Fruit fly (Drosophila melanogaster) whole organism, adult: ENCODE measurements around the gene sstn.

Experiments
- CG14711 ChIP-seq: fragments of 200-800 bp; sonication (Bioruptor generic); optimal IDR thresholded peaks from 2 replicates; lab custom pipeline; 2018; ENCODE audit warnings: missing biosample characterization, mild to moderate bottlenecking, missing genetic modification characterization, moderate library complexity
- CG5204 ChIP-seq: fragments of 200-800 bp; sonication (Bioruptor generic); optimal IDR thresholded peaks from 2 replicates; lab custom pipeline; 2016; ENCODE audit warnings: missing biosample characterization, missing genetic modification characterization
- CG7045 ChIP-seq: fragments of 200-800 bp; sonication (Bioruptor generic); optimal IDR thresholded peaks from 2 replicates; lab custom pipeline; 2017; ENCODE audit warnings: missing biosample characterization, mild to moderate bottlenecking, missing genetic modification characterization
- CG7101 ChIP-seq: fragments of 200-800 bp; sonication (Bioruptor generic); optimal IDR thresholded peaks from 2 replicates; lab custom pipeline; 2018; ENCODE audit warnings: missing biosample characterization, mild to moderate bottlenecking, missing genetic modification characterization, moderate library complexity
- Clk ChIP-seq: fragments of 200-800 bp; sonication (Bioruptor generic); optimal IDR thresholded peaks from 2 replicates; lab custom pipeline; 2017; ENCODE audit warnings: missing biosample characterization, missing genetic modification characterization
- Crg-1 ChIP-seq: fragments of 200-800 bp; sonication (Bioruptor generic); optimal IDR thresholded peaks from 2 replicates; lab custom pipeline; 2016; ENCODE audit warnings: missing biosample characterization, missing genetic modification characterization
- Hr96 ChIP-seq: fragments of 200-800 bp; sonication (Bioruptor generic); optimal IDR thresholded peaks from 2 replicates; lab custom pipeline; 2016; ENCODE audit warnings: missing biosample characterization, missing genetic modification characterization
- Mnt ChIP-seq: fragments of 200-800 bp; sonication (Bioruptor generic); optimal IDR thresholded peaks from 2 replicates; lab custom pipeline; 2016; ENCODE audit warnings: missing biosample characterization, mild to moderate bottlenecking, missing genetic modification characterization
- bab1 ChIP-seq: fragments of 200-800 bp; sonication (Bioruptor generic); optimal IDR thresholded peaks from 3 replicates; lab custom pipeline; 2019; ENCODE audit warnings: missing biosample characterization, mild to moderate bottlenecking, missing genetic modification characterization, moderate library complexity
- cic ChIP-seq: fragments of 200-800 bp; sonication (Bioruptor generic); optimal IDR thresholded peaks from 2 replicates; lab custom pipeline; 2017; ENCODE audit warnings: missing biosample characterization, mild to moderate bottlenecking, missing genetic modification characterization, moderate library complexity
- tj ChIP-seq: fragments of 200-800 bp; sonication (Bioruptor generic); optimal IDR thresholded peaks from 3 replicates; lab custom pipeline; 2017; ENCODE audit warnings: missing biosample characterization, mild to moderate bottlenecking, missing genetic modification characterization, moderate library complexity
- toe ChIP-seq: fragments of 200-800 bp; sonication (Bioruptor generic); optimal IDR thresholded peaks from 2 replicates; lab custom pipeline; 2016; ENCODE audit warnings: missing biosample characterization, missing genetic modification characterization

DNA sequence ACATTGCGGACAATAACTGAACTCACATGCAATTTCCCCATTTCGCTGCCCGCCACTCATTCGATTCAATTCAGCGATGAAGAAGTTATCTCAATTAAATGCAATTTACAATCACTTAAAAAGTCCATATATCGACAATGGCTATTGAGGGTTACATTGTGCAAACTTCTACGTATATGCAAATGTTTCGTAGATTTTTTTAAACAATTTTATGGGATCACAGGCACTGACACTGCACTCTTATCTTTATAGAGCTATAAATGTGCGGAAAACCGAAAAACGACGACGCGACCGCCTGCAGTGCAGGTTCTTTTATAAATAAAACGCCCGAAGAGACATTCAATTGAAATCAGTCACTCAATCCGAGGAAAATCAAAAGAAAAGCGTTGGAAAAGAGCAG lies 6.2 kb downstream of the sstn start:
- no peak for TF ChIP-seq Mnt (GFP tag; lab: Kevin White, UChicago)
- TF ChIP-seq toe (GFP tag; lab: Kevin White, UChicago): no peak
- no peak for TF ChIP-seq Crg-1 (GFP tag; lab: Kevin White, UChicago)
- no peak for TF ChIP-seq tj (GFP tag; lab: Kevin White, UChicago)
- TF ChIP-seq CG5204 (GFP tag; lab: Kevin White, UChicago): no peak
- TF ChIP-seq CG7045 (GFP tag; lab: Kevin White, UChicago): no peak
- no peak for TF ChIP-seq CG7101
- TF ChIP-seq cic: no peak
- no peak for TF ChIP-seq Hr96 (GFP tag; lab: Kevin White, UChicago)
- no peak for TF ChIP-seq Clk (GFP tag; lab: Kevin White, UChicago)
- TF ChIP-seq CG14711 (tag; lab: Kevin White, UChicago): no peak
- no peak for TF ChIP-seq bab1 (GFP tag; lab: Kevin White, UChicago)
